Worm (Caenorhabditis elegans) whole organism, L4 larva: ENCODE measurements around the gene Y54G2A.72.
A peak's percentile ranks its signal among the peaks of the same experiment; 100 is the strongest.
"Not testable (repeated sequence)": the region's sequence is repeated elsewhere in the genome, so short reads cannot be mapped to it uniquely, and the experiment has no call there.

Source experiments
- F26F4.8 ChIP-seq: fragments of 200-800 bp; sonication (Bioruptor generic); conservative IDR thresholded peaks from 2 replicates; pipeline ENCODE4 v1.3.6; 2022; ENCODE audit warnings: missing genetic modification characterization, missing compliant biosample characterization
- F37D6.2 ChIP-seq: sonication (generic microtip); optimal IDR thresholded peaks from 2 replicates; lab custom pipeline; 2016; ENCODE audit warnings: mild to moderate bottlenecking, missing genetic modification characterization, missing compliant biosample characterization
- F49E8.2 ChIP-seq: sonication (generic microtip); optimal IDR thresholded peaks from 2 replicates; lab custom pipeline; 2016; ENCODE audit warnings: missing compliant biosample characterization, mild to moderate bottlenecking, missing genetic modification characterization, borderline replicate concordance
- R02D3.7 ChIP-seq: fragments of 150-350 bp; sonication (generic microtip); optimal IDR thresholded peaks from 3 replicates; lab custom pipeline; 2014; ENCODE audit warnings: missing biosample characterization, missing genetic modification characterization
- attf-4 ChIP-seq: sonication (generic microtip); optimal IDR thresholded peaks from 3 replicates; lab custom pipeline; 2017; ENCODE audit warnings: missing biosample characterization, missing genetic modification characterization
- ceh-62 ChIP-seq: sonication (generic microtip); optimal IDR thresholded peaks from 2 replicates; lab custom pipeline; 2017; ENCODE audit warnings: missing biosample characterization, missing genetic modification characterization
- ceh-82 ChIP-seq: sonication (generic microtip); optimal IDR thresholded peaks from 2 replicates; lab custom pipeline; 2017; ENCODE audit warnings: missing biosample characterization, missing genetic modification characterization
- ces-1 ChIP-seq: fragments of 150-350 bp; sonication (generic microtip); optimal IDR thresholded peaks from 4 replicates; lab custom pipeline; 2014; ENCODE audit warnings: missing biosample characterization, missing genetic modification reagents, missing genetic modification characterization
- ctbp-1 ChIP-seq: fragments of 200-800 bp; sonication (Bioruptor generic); IDR thresholded peaks from 2 replicates; pipeline ENCODE4 v1.3.6; 2022; ENCODE audit warnings: missing genetic modification reagents, missing genetic modification characterization, missing compliant biosample characterization
- daf-12 ChIP-seq: fragments of 150-350 bp; optimal IDR thresholded peaks from 2 replicates; lab custom pipeline; 2014; ENCODE audit warnings: missing biosample characterization, missing genetic modification reagents, missing genetic modification characterization
- daf-16 ChIP-seq, 3 experiments: sonication (generic microtip); optimal IDR thresholded peaks; 2 replicates each; lab custom pipeline; 2016 to 2017; ENCODE audit warnings: missing genetic modification characterization in 3 of 3, missing genetic modification reagents in 3 of 3, mild to moderate bottlenecking in 2 of 3, missing compliant biosample characterization in 2 of 3, missing biosample characterization in 1 of 3, moderate library complexity in 1 of 3
- dmd-6 ChIP-seq: fragments of 200-800 bp; sonication (Bioruptor generic); IDR thresholded peaks from 2 replicates; pipeline ENCODE4 v1.3.6; 2022; ENCODE audit warnings: missing genetic modification reagents, missing genetic modification characterization, missing compliant biosample characterization
- dmd-9 ChIP-seq: fragments of 200-800 bp; sonication (Bioruptor generic); IDR thresholded peaks from 2 replicates; pipeline ENCODE4 v1.3.6; 2022; ENCODE audit warnings: missing genetic modification reagents, missing genetic modification characterization, missing compliant biosample characterization
- dpl-1 ChIP-seq: fragments of 150-350 bp; optimal IDR thresholded peaks from 2 replicates; lab custom pipeline; 2014; ENCODE audit warnings: missing biosample characterization, missing genetic modification reagents, missing genetic modification characterization
- duxl-1 ChIP-seq: sonication (generic microtip); optimal IDR thresholded peaks from 2 replicates; lab custom pipeline; 2016; ENCODE audit warnings: mild to moderate bottlenecking, missing genetic modification characterization, moderate library complexity, missing compliant biosample characterization; ENCODE audit not compliant: poor library complexity
- dve-1 ChIP-seq: sonication (generic microtip); optimal IDR thresholded peaks from 2 replicates; lab custom pipeline; 2017; ENCODE audit warnings: antibody characterized with exemption, mild to moderate bottlenecking, missing genetic modification characterization, missing compliant biosample characterization; ENCODE audit not compliant: insufficient read depth
- egl-43 ChIP-seq: fragments of 200-800 bp; sonication (Bioruptor generic); IDR thresholded peaks from 2 replicates; pipeline ENCODE4 v1.3.6; 2022; ENCODE audit warnings: missing genetic modification reagents, missing genetic modification characterization, missing compliant biosample characterization
- fos-1 ChIP-seq: fragments of 150-350 bp; optimal IDR thresholded peaks from 2 replicates; lab custom pipeline; 2014; ENCODE audit warnings: missing biosample characterization, missing genetic modification characterization
- gei-8 ChIP-seq: fragments of 200-800 bp; sonication (Bioruptor generic); optimal IDR thresholded peaks from 2 replicates; lab custom pipeline; 2018; ENCODE audit warnings: mild to moderate bottlenecking, missing genetic modification characterization, missing compliant biosample characterization
- hif-1 ChIP-seq, 2 experiments: sonication (generic microtip); optimal IDR thresholded peaks; 2 replicates each; lab custom pipeline; 2016 to 2017; ENCODE audit warnings: missing compliant biosample characterization in 2 of 2, missing genetic modification characterization in 2 of 2, missing genetic modification reagents in 2 of 2, missing genotype in 2 of 2, mild to moderate bottlenecking in 1 of 2
- hlh-11 ChIP-seq: fragments of 200-800 bp; sonication (Bioruptor generic); optimal IDR thresholded peaks from 2 replicates; lab custom pipeline; 2018; ENCODE audit warnings: mild to moderate bottlenecking, missing genetic modification characterization, missing compliant biosample characterization
- hlh-30 ChIP-seq: sonication (generic microtip); optimal IDR thresholded peaks from 2 replicates; lab custom pipeline; 2017; ENCODE audit warnings: antibody characterized with exemption, mild to moderate bottlenecking, missing genetic modification characterization, missing compliant biosample characterization; ENCODE audit not compliant: insufficient read depth
- jun-1 ChIP-seq: fragments of 150-350 bp; optimal IDR thresholded peaks from 2 replicates; lab custom pipeline; 2014; ENCODE audit warnings: missing biosample characterization, missing genetic modification reagents, missing genetic modification characterization
- lin-1 ChIP-seq: fragments of 200-800 bp; sonication (Bioruptor generic); IDR thresholded peaks from 2 replicates; pipeline ENCODE4 v1.3.6; 2022; ENCODE audit warnings: missing genetic modification reagents, missing genetic modification characterization, missing compliant biosample characterization
- lin-13 ChIP-seq: fragments of 150-350 bp; optimal IDR thresholded peaks from 2 replicates; lab custom pipeline; 2014; ENCODE audit warnings: missing biosample characterization, missing genetic modification reagents, missing genetic modification characterization
- lin-38 ChIP-seq: fragments of 200-800 bp; sonication (Bioruptor generic); IDR thresholded peaks from 2 replicates; pipeline ENCODE4 v1.3.6; 2022; ENCODE audit warnings: missing genetic modification reagents, missing genetic modification characterization, missing compliant biosample characterization
- madf-5 ChIP-seq, 2 experiments: fragments of 200-800 bp; sonication (Bioruptor generic); IDR thresholded peaks; 2 replicates each; pipeline ENCODE4 v1.3.6; 2022; ENCODE audit warnings: missing compliant biosample characterization in 2 of 2, missing genetic modification characterization in 2 of 2
- mep-1 ChIP-seq: fragments of 150-350 bp; sonication (generic microtip); optimal IDR thresholded peaks from 3 replicates; lab custom pipeline; 2014; ENCODE audit warnings: missing biosample characterization, missing genetic modification characterization
- nhr-10 ChIP-seq: fragments of 150-350 bp; optimal IDR thresholded peaks from 2 replicates; lab custom pipeline; 2014; ENCODE audit warnings: missing biosample characterization, missing genetic modification characterization
- nhr-237 ChIP-seq: sonication (generic microtip); optimal IDR thresholded peaks from 2 replicates; lab custom pipeline; 2017; ENCODE audit warnings: missing biosample characterization, missing genetic modification characterization
- nhr-25 ChIP-seq: sonication (generic microtip); optimal IDR thresholded peaks from 2 replicates; lab custom pipeline; 2017; ENCODE audit warnings: missing genetic modification characterization, mild to moderate bottlenecking, missing compliant biosample characterization, antibody characterized with exemption, moderate library complexity, borderline replicate concordance; ENCODE audit not compliant: insufficient read depth
- nhr-28 ChIP-seq: fragments of 150-350 bp; optimal IDR thresholded peaks from 2 replicates; lab custom pipeline; 2014; ENCODE audit warnings: missing biosample characterization, missing genetic modification characterization
- nhr-48 ChIP-seq: sonication (generic microtip); optimal IDR thresholded peaks from 2 replicates; lab custom pipeline; 2016; ENCODE audit warnings: mild to moderate bottlenecking, missing genetic modification characterization, missing compliant biosample characterization
- php-3 ChIP-seq: fragments of 200-800 bp; sonication (Bioruptor generic); IDR thresholded peaks from 2 replicates; pipeline ENCODE4 v1.3.6; 2022; ENCODE audit warnings: missing genetic modification reagents, missing genetic modification characterization, missing compliant biosample characterization
- pqm-1 ChIP-seq: sonication (generic microtip); optimal IDR thresholded peaks from 2 replicates; lab custom pipeline; 2017; ENCODE audit warnings: missing biosample characterization, missing genetic modification characterization
- sdz-12 ChIP-seq: fragments of 200-800 bp; sonication (Bioruptor generic); optimal IDR thresholded peaks from 2 replicates; lab custom pipeline; 2018; ENCODE audit warnings: mild to moderate bottlenecking, missing genetic modification characterization, missing compliant biosample characterization
- set-16 ChIP-seq: fragments of 200-800 bp; sonication (Bioruptor generic); IDR thresholded peaks from 2 replicates; pipeline ENCODE4 v1.3.6; 2022; ENCODE audit warnings: missing genetic modification reagents, missing genetic modification characterization, missing compliant biosample characterization
- spr-1 ChIP-seq: sonication (generic microtip); optimal IDR thresholded peaks from 2 replicates; lab custom pipeline; 2016; ENCODE audit warnings: mild to moderate bottlenecking, missing genetic modification characterization, missing compliant biosample characterization
- spr-3 ChIP-seq: fragments of 200-800 bp; sonication (Bioruptor generic); optimal IDR thresholded peaks from 2 replicates; lab custom pipeline; 2018; ENCODE audit warnings: mild to moderate bottlenecking, missing genetic modification characterization, missing compliant biosample characterization
- tra-1 ChIP-seq: fragments of 200-800 bp; sonication (Bioruptor generic); IDR thresholded peaks from 2 replicates; pipeline ENCODE4 v1.3.6; 2022; ENCODE audit warnings: missing genetic modification reagents, missing genetic modification characterization, missing compliant biosample characterization
- unc-130 ChIP-seq: sonication (generic microtip); optimal IDR thresholded peaks from 2 replicates; lab custom pipeline; 2016; ENCODE audit warnings: missing genetic modification reagents, missing genetic modification characterization, missing compliant biosample characterization
- unc-62 ChIP-seq, 3 experiments: fragments of 150-350 bp in 1 of 3; sonication (generic microtip); optimal IDR thresholded peaks in 2 of 3; peaks in 1 of 3; 1 replicate in 1 of 3; 2 replicates in 2 of 3; lab custom pipeline; 2014 to 2017; ENCODE audit warnings: missing biosample characterization in 3 of 3, missing genetic modification characterization in 3 of 3, missing genetic modification reagents in 3 of 3, missing genotype in 1 of 3
- zfp-2 ChIP-seq: sonication (generic microtip); optimal IDR thresholded peaks from 2 replicates; lab custom pipeline; 2016; ENCODE audit warnings: mild to moderate bottlenecking, missing genetic modification characterization, missing compliant biosample characterization
- ztf-7 ChIP-seq: fragments of 150-350 bp; optimal IDR thresholded peaks from 2 replicates; lab custom pipeline; 2014; ENCODE audit warnings: missing biosample characterization, missing genetic modification characterization

Y54G2A.72 gene

ce11 chrIV:2788389-2788788 lies 10.4 kb downstream of the Y54G2A.72 start, which contains the start of gene atln-1:
TSS of gene atln-1 (plus strand) at chrIV:2788689.
- not testable (repeated sequence) for TF ChIP-seq set-16 (GFP tag; lab: Robert Waterston, UW); nhr-10 (tag; lab: Kevin White, UChicago); lin-38

DNA sequence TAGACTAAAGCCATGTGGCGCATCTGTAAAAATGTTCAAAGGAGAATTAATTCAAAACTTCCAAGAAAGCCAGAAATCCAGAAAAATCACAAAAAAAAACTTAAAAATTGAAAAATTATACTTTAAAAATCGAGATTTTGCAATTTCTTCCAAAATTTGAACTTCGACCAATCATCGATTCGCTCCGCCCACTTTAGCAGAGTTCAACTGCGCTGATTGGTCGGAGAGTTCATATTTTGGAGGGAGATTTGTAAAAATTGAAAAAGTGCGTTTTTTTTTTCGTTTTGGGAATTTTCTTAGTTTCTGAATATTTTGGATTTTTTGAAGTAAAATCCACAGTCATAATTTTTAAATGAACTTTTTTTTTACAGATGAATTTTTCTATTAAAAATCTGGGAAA lies 16.0 kb downstream of the Y54G2A.72 start:
- TF ChIP-seq ctbp-1: no peak
- no peak for TF ChIP-seq gei-8
- no peak for TF ChIP-seq zfp-2 (tag; lab: Kevin White, UChicago)
- TF ChIP-seq pqm-1 (tag; lab: Kevin White, UChicago): no peak
- TF ChIP-seq nhr-25 (tag; lab: Kevin White, UChicago): no peak
- no peak for TF ChIP-seq unc-130
- TF ChIP-seq ceh-62 (tag; lab: Kevin White, UChicago): no peak
- no peak for TF ChIP-seq F49E8.2
- no peak for TF ChIP-seq daf-12 (tag; lab: Kevin White, UChicago)
- TF ChIP-seq spr-1 (tag; lab: Kevin White, UChicago): no peak
- TF ChIP-seq duxl-1 (tag; lab: Kevin White, UChicago): no peak
- no peak for TF ChIP-seq F37D6.2 (tag; lab: Kevin White, UChicago)
- TF ChIP-seq ceh-82 (tag; lab: Kevin White, UChicago): no peak
- TF ChIP-seq sdz-12 (GFP tag; lab: Kevin White, UChicago): no peak
- TF ChIP-seq lin-38: no peak
- TF ChIP-seq nhr-237 (tag; lab: Kevin White, UChicago): no peak

- no peak for TF ChIP-seq F26F4.8 (GFP tag; lab: Robert Waterston, UW)
- no peak for TF ChIP-seq dmd-9 (GFP tag; lab: Robert Waterston, UW)
- TF ChIP-seq nhr-28 (tag; lab: Kevin White, UChicago): peak; percentile 35
- TF ChIP-seq ces-1: no peak
- TF ChIP-seq lin-13 (GFP tag; lab: Kevin White, UChicago): no peak
- TF ChIP-seq pqm-1 (tag; lab: Kevin White, UChicago): peak; percentile 63
- no peak for TF ChIP-seq mep-1
- peak in 1 of 2 experiments; percentile 38 for TF ChIP-seq unc-62 (GFP tag; optimal IDR thresholded peaks at IDR 0.05 in 1 of 2; lab: Kevin White, UChicago)
- no peak for TF ChIP-seq unc-62 (tag; optimal IDR thresholded peaks at IDR 0.05; lab: Kevin White, UChicago)
- TF ChIP-seq dve-1: peak; percentile 87
- TF ChIP-seq hlh-30 (tag; lab: Kevin White, UChicago): peak; percentile 56
- no peak for TF ChIP-seq R02D3.7 (tag; lab: Kevin White, UChicago)
- peak; percentile 53 for TF ChIP-seq hlh-11 (tag; lab: Kevin White, UChicago)
- peak; percentile 44 for TF ChIP-seq ztf-7 (tag; lab: Kevin White, UChicago)
- peak; percentile 37; the same call in 1 of the 2 replicates for TF ChIP-seq php-3
- TF ChIP-seq dmd-6 (GFP tag; lab: Robert Waterston, UW): peak; percentile 52; the same call in 1 of the 2 replicates
- TF ChIP-seq daf-16 (GFP tag; optimal IDR thresholded peaks at IDR 0.05; lab: Kevin White, UChicago): peak in 1 of 2 experiments; percentile 57
- peak; percentile 97 for TF ChIP-seq daf-16 (tag; optimal IDR thresholded peaks at IDR 0.05; lab: Kevin White, UChicago)
These were observed 20.4 kb downstream of the Y54G2A.72 start, which contains the start of gene Y54G2A.52 for ce11 chrIV:2798339-2798738. TSS of gene Y54G2A.52 (minus strand) at chrIV:2798686.

ce11 chrIV:2799389-2799788 lies 21.4 kb downstream of the Y54G2A.72 start, which contains the start of gene Y54G2A.10:
TSS of gene Y54G2A.10 (plus strand) at chrIV:2799689.
- TF ChIP-seq nhr-48 (tag; lab: Kevin White, UChicago) (no peak), madf-5 (GFP tag; IDR thresholded peaks at IDR 0.05; lab: Robert Waterston, UW) (no peak), daf-12 (tag; lab: Kevin White, UChicago) (no peak), sdz-12 (GFP tag; lab: Kevin White, UChicago) (no peak), dve-1 (no peak), lin-1 (GFP tag; lab: Robert Waterston, UW) (no peak), attf-4 (tag; lab: Kevin White, UChicago) (no peak), spr-3 (GFP tag; lab: Kevin White, UChicago) (no peak), dpl-1 (GFP tag; lab: Kevin White, UChicago) (no peak), nhr-237 (tag; lab: Kevin White, UChicago) (no peak), tra-1 (GFP tag; lab: Robert Waterston, UW) (no peak), fos-1 (no peak), jun-1 (tag; lab: Kevin White, UChicago) (no peak), egl-43 (GFP tag; lab: Robert Waterston, UW) (no peak), hif-1 (tag; optimal IDR thresholded peaks at IDR 0.05; lab: Kevin White, UChicago) (no peak), unc-62 (GFP tag; optimal IDR thresholded peaks at IDR 0.05 in 1 of 2; lab: Kevin White, UChicago) (no peak), unc-62 (tag; optimal IDR thresholded peaks at IDR 0.05; lab: Kevin White, UChicago) (no peak)
